Fruit fly (Drosophila melanogaster): Measurements from ENCODE around the gene CG9837.
A peak's percentile ranks its signal among the peaks of the same experiment; 100 is the strongest.

Gene CG9837

dm6 chr3R:8859264-8859663, 45.9 kb upstream of the CG9837 start:
- TF ChIP-seq ey (GFP tag; optimal IDR thresholded peaks at IDR 0.05), result no peak
- TF ChIP-seq Rel (GFP tag; optimal IDR thresholded peaks at IDR 0.05), result no peak
- TF ChIP-seq Rel (tag; optimal IDR thresholded peaks at IDR 0.05), result no peak
- TF ChIP-seq CG9705 (GFP tag; optimal IDR thresholded peaks at IDR 0.05), result no peak
- no peak for TF ChIP-seq HLH106 (tag; optimal IDR thresholded peaks at IDR 0.05)
- no peak for TF ChIP-seq Hnf4 (GFP tag; optimal IDR thresholded peaks at IDR 0.05)
- TF ChIP-seq Hr78 (GFP tag; optimal IDR thresholded peaks at IDR 0.05), result no peak
- TF ChIP-seq OdsH (GFP tag; optimal IDR thresholded peaks at IDR 0.05), result no peak
- TF ChIP-seq dmrt93B (GFP tag; optimal IDR thresholded peaks at IDR 0.05), result no peak
- TF ChIP-seq CG32264 (GFP tag; optimal IDR thresholded peaks at IDR 0.05), result no peak
- TF ChIP-seq rgr (GFP tag; optimal IDR thresholded peaks at IDR 0.05), result no peak
- TF ChIP-seq tai (GFP tag; optimal IDR thresholded peaks at IDR 0.05), result no peak
- no peak for TF ChIP-seq Hr83 (GFP tag; optimal IDR thresholded peaks at IDR 0.05; ENCODE audit: poor library complexity, severe bottlenecking)
- TF ChIP-seq Dif (GFP tag; optimal IDR thresholded peaks at IDR 0.05; ENCODE audit: partially characterized antibody), result no peak
- TF ChIP-seq Vsx2 (GFP tag; optimal IDR thresholded peaks at IDR 0.05; ENCODE audit: partially characterized antibody), result no peak

dm6 chr3R:8857496-8858255, 44.3 kb upstream of the CG9837 start:
- TF ChIP-seq Mio (GFP tag; optimal IDR thresholded peaks at IDR 0.05) (no peak), HLH106 (tag; optimal IDR thresholded peaks at IDR 0.05) (peak; percentile 81), fru (GFP tag; optimal IDR thresholded peaks at IDR 0.05) (no peak), dl (GFP tag; optimal IDR thresholded peaks at IDR 0.05; ENCODE audit: insufficient read depth in 1 of 2, partially characterized antibody in 2 of 2) (no peak), OdsH (GFP tag; optimal IDR thresholded peaks at IDR 0.05) (peak; percentile 74), ey (GFP tag; optimal IDR thresholded peaks at IDR 0.05) (peak; percentile 39), Hr78 (GFP tag; optimal IDR thresholded peaks at IDR 0.05) (no peak), CrebA (GFP tag; optimal IDR thresholded peaks at IDR 0.05; ENCODE audit: borderline replicate concordance) (peak; percentile 23), GATAd (GFP tag; optimal IDR thresholded peaks at IDR 0.05) (no peak), N (GFP tag; optimal IDR thresholded peaks at IDR 0.05) (peak; percentile 8), lola (GFP tag; optimal IDR thresholded peaks at IDR 0.05) (no peak), h (GFP tag; optimal IDR thresholded peaks at IDR 0.05) (peak; percentile 78), CG9705 (GFP tag; optimal IDR thresholded peaks at IDR 0.05) (no peak), Rel (GFP tag; optimal IDR thresholded peaks at IDR 0.05) (peak; percentile 69), Rel (tag; optimal IDR thresholded peaks at IDR 0.05) (peak; percentile 22), Vsx2 (GFP tag; optimal IDR thresholded peaks at IDR 0.05; ENCODE audit: partially characterized antibody) (peak; percentile 27), jim (GFP tag; optimal IDR thresholded peaks at IDR 0.05) (no peak), usp (GFP tag; optimal IDR thresholded peaks at IDR 0.05) (no peak), Abd-B (GFP tag; optimal IDR thresholded peaks at IDR 0.05) (no peak), dmrt93B (GFP tag; optimal IDR thresholded peaks at IDR 0.05) (peak; percentile 38), dsf (GFP tag; optimal IDR thresholded peaks at IDR 0.05; ENCODE audit: borderline replicate concordance) (no peak), psq (GFP tag; optimal IDR thresholded peaks at IDR 0.05) (peak; percentile 83), Hr83 (GFP tag; optimal IDR thresholded peaks at IDR 0.05; ENCODE audit: poor library complexity, severe bottlenecking) (peak; percentile 29), tai (GFP tag; optimal IDR thresholded peaks at IDR 0.05) (no peak), Myc (optimal IDR thresholded peaks at IDR 0.05) (no peak), Jra (GFP tag; optimal IDR thresholded peaks at IDR 0.05) (no peak), CG32264 (GFP tag; optimal IDR thresholded peaks at IDR 0.05) (peak; percentile 32), Sp1 (GFP tag; optimal IDR thresholded peaks at IDR 0.05) (peak; percentile 79), foxo (GFP tag; optimal IDR thresholded peaks at IDR 0.05) (peak in 1 of 2 experiments; percentile 53), br (GFP tag; optimal IDR thresholded peaks at IDR 0.05) (no peak), sv (GFP tag; optimal IDR thresholded peaks at IDR 0.05) (no peak), Hnf4 (GFP tag; optimal IDR thresholded peaks at IDR 0.05) (peak; percentile 37), woc (GFP tag; optimal IDR thresholded peaks at IDR 0.05) (peak; percentile 44), brk (GFP tag; optimal IDR thresholded peaks at IDR 0.05) (peak; percentile 49), pan (optimal IDR thresholded peaks at IDR 0.05) (no peak), Dif (GFP tag; optimal IDR thresholded peaks at IDR 0.05; ENCODE audit: partially characterized antibody) (peak; percentile 40), rgr (GFP tag; optimal IDR thresholded peaks at IDR 0.05) (peak; percentile 77), sage (GFP tag; optimal IDR thresholded peaks at IDR 0.05) (peak; percentile 17), Dfd (GFP tag; optimal IDR thresholded peaks at IDR 0.05) (no peak)

Data from whole organism, wandering third instar larva.